Worm (Caenorhabditis elegans) whole organism, late embryonic: ENCODE data around the gene D1014.5.

Experiments
- K02D7.2 ChIP-seq: sonication (generic microtip); optimal IDR thresholded peaks from 2 replicates; lab custom pipeline; 2017; ENCODE audit warnings: mild to moderate bottlenecking, missing genetic modification characterization, missing compliant biosample characterization
- K09A11.1 ChIP-seq: sonication (generic microtip); optimal IDR thresholded peaks from 2 replicates; lab custom pipeline; 2017; ENCODE audit warnings: antibody characterized with exemption, mild to moderate bottlenecking, missing genetic modification characterization, missing compliant biosample characterization; ENCODE audit not compliant: insufficient read depth
- ama-1 ChIP-seq: fragments of 150-350 bp; optimal IDR thresholded peaks from 2 replicates; lab custom pipeline; 2014
- ceh-31 ChIP-seq: sonication (generic microtip); optimal IDR thresholded peaks from 2 replicates; lab custom pipeline; 2016; ENCODE audit warnings: missing genetic modification characterization, missing compliant biosample characterization
- ceh-48 ChIP-seq: sonication (generic microtip); optimal IDR thresholded peaks from 2 replicates; lab custom pipeline; 2016; ENCODE audit warnings: missing genetic modification characterization, inconsistent platforms, missing compliant biosample characterization
- ceh-9 ChIP-seq: sonication (generic microtip); optimal IDR thresholded peaks from 2 replicates; lab custom pipeline; 2016; ENCODE audit warnings: mild to moderate bottlenecking, missing genetic modification characterization, inconsistent platforms, missing compliant biosample characterization
- fkh-10 ChIP-seq: fragments of 150-350 bp; optimal IDR thresholded peaks from 2 replicates; lab custom pipeline; 2014; ENCODE audit warnings: missing biosample characterization, missing genetic modification reagents, missing genetic modification characterization
- gmeb-2 ChIP-seq: sonication (generic microtip); optimal IDR thresholded peaks from 2 replicates; lab custom pipeline; 2016; ENCODE audit warnings: missing genetic modification characterization, inconsistent platforms, missing compliant biosample characterization
- hlh-15 ChIP-seq: sonication (generic microtip); optimal IDR thresholded peaks from 2 replicates; lab custom pipeline; 2016; ENCODE audit warnings: missing genetic modification characterization, missing compliant biosample characterization
- lin-11 ChIP-seq: fragments of 200-800 bp; sonication (Bioruptor generic); optimal IDR thresholded peaks from 2 replicates; lab custom pipeline; 2018; ENCODE audit warnings: mild to moderate bottlenecking, missing genetic modification characterization, missing compliant biosample characterization
- nhr-11 ChIP-seq: fragments of 150-350 bp; optimal IDR thresholded peaks from 2 replicates; lab custom pipeline; 2014; ENCODE audit warnings: missing biosample characterization, missing genetic modification characterization
- pag-3 ChIP-seq: sonication (generic microtip); optimal IDR thresholded peaks from 2 replicates; lab custom pipeline; 2016; ENCODE audit warnings: missing compliant biosample characterization, missing genetic modification characterization, borderline replicate concordance
- tbx-2 ChIP-seq: sonication (generic microtip); optimal IDR thresholded peaks from 2 replicates; lab custom pipeline; 2016; ENCODE audit warnings: missing genetic modification characterization, missing compliant biosample characterization
- ztf-16 ChIP-seq: sonication (generic microtip); optimal IDR thresholded peaks from 2 replicates; lab custom pipeline; 2017; ENCODE audit warnings: missing genetic modification characterization, missing compliant biosample characterization

DNA sequence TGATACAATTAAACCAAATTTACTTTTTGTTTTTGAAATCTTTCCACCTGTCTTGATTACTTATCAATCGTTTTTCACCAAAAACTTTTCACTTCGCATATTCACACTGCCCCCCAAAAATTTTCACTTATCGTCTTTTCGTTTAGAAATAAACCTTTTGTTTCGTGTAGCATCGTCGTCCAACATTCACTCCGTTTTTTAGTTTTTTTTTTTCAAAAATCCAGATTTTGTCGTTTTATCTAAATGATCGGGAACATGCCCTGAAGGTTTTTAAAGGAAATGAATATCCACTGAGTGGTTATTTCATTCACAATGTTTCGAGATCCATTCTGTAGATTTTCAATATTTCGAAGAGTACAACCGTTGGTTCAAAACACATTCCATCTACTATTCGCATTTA is 5.5 kb upstream of the D1014.5 start, which contains the start of gene D1014.7:
- TF ChIP-seq nhr-11 (tag; lab: Kevin White, UChicago) (no peak), hlh-15 (tag; lab: Kevin White, UChicago) (no peak), ama-1 (lab: Kevin White, UChicago) (no peak), ztf-16 (tag; lab: Kevin White, UChicago) (no peak), ceh-31 (tag; lab: Kevin White, UChicago) (no peak), ceh-9 (tag; lab: Kevin White, UChicago) (no peak), tbx-2 (tag; lab: Kevin White, UChicago) (no peak), K02D7.2 (tag; lab: Kevin White, UChicago) (no peak), gmeb-2 (tag; lab: Kevin White, UChicago) (no peak), fkh-10 (GFP tag; lab: Kevin White, UChicago) (no peak), K09A11.1 (no peak), pag-3 (no peak), ceh-48 (tag; lab: Kevin White, UChicago) (no peak), lin-11 (tag; lab: Kevin White, UChicago) (no peak)
